Fruit fly (Drosophila melanogaster) whole organism, prepupa: ENCODE results near the gene CG4073.
A peak's percentile ranks its signal among the peaks of the same experiment; 100 is the strongest.

Source experiments
- Blimp-1 ChIP-seq: fragments of 200-800 bp; sonication (Bioruptor generic); optimal IDR thresholded peaks from 3 replicates; lab custom pipeline; 2017; ENCODE audit warnings: missing biosample characterization, missing genetic modification characterization, mild to moderate bottlenecking, moderate library complexity, missing genetic modification reagents
- CG10631 ChIP-seq: fragments of 200-800 bp; sonication (Bioruptor generic); optimal IDR thresholded peaks from 2 replicates; lab custom pipeline; 2016; ENCODE audit warnings: missing biosample characterization, missing genetic modification characterization
- CG10669 ChIP-seq: fragments of 200-800 bp; sonication (Bioruptor generic); optimal IDR thresholded peaks from 3 replicates; lab custom pipeline; 2018; ENCODE audit warnings: missing biosample characterization, mild to moderate bottlenecking, missing genetic modification characterization, moderate library complexity
- CG11902 ChIP-seq: fragments of 200-800 bp; sonication (Bioruptor generic); optimal IDR thresholded peaks from 3 replicates; lab custom pipeline; 2016; ENCODE audit warnings: missing biosample characterization, missing genetic modification characterization
- CG15336 ChIP-seq: fragments of 200-800 bp; sonication (Bioruptor generic); IDR thresholded peaks from 2 replicates; pipeline ENCODE4 v1.3.6; 2022; ENCODE audit warnings: missing biosample characterization, missing genetic modification characterization
- CG1621 ChIP-seq: fragments of 200-800 bp; sonication (Bioruptor generic); optimal IDR thresholded peaks from 3 replicates; lab custom pipeline; 2018; ENCODE audit warnings: missing biosample characterization, mild to moderate bottlenecking, missing genetic modification characterization
- CG16779 ChIP-seq: fragments of 200-800 bp; sonication (Bioruptor generic); optimal IDR thresholded peaks from 3 replicates; lab custom pipeline; 2017; ENCODE audit warnings: missing biosample characterization, mild to moderate bottlenecking, missing genetic modification characterization
- CG31627 ChIP-seq: fragments of 200-800 bp; sonication (Bioruptor generic); optimal IDR thresholded peaks from 3 replicates; lab custom pipeline; 2016; ENCODE audit warnings: missing biosample characterization, missing genetic modification characterization
- CG34406 ChIP-seq: fragments of 200-800 bp; sonication (Bioruptor generic); optimal IDR thresholded peaks from 3 replicates; lab custom pipeline; 2016; ENCODE audit warnings: missing biosample characterization, missing genetic modification characterization
- CG3919 ChIP-seq: fragments of 200-800 bp; sonication (Bioruptor generic); optimal IDR thresholded peaks from 3 replicates; lab custom pipeline; 2016; ENCODE audit warnings: missing biosample characterization, missing genetic modification characterization
- CG4318 ChIP-seq: fragments of 200-800 bp; sonication (Bioruptor generic); optimal IDR thresholded peaks from 3 replicates; lab custom pipeline; 2017; ENCODE audit warnings: missing biosample characterization, mild to moderate bottlenecking, missing genetic modification characterization
- CG6163 ChIP-seq: fragments of 200-800 bp; sonication (Bioruptor generic); IDR thresholded peaks from 3 replicates; pipeline ENCODE4 v1.3.6; 2022; ENCODE audit warnings: missing biosample characterization, missing genetic modification characterization
- CG6276 ChIP-seq: fragments of 200-800 bp; sonication (Bioruptor generic); optimal IDR thresholded peaks from 2 replicates; lab custom pipeline; 2017; ENCODE audit warnings: missing biosample characterization, mild to moderate bottlenecking, missing genetic modification characterization
- CG6808 ChIP-seq: fragments of 200-800 bp; sonication (Bioruptor generic); optimal IDR thresholded peaks from 3 replicates; lab custom pipeline; 2017; ENCODE audit warnings: missing biosample characterization, missing genetic modification characterization, mild to moderate bottlenecking, moderate library complexity, missing genetic modification reagents
- CG6854 ChIP-seq: fragments of 200-800 bp; sonication (Bioruptor generic); optimal IDR thresholded peaks from 2 replicates; lab custom pipeline; 2017; ENCODE audit warnings: missing biosample characterization, mild to moderate bottlenecking, missing genetic modification characterization
- CG7368 ChIP-seq: fragments of 200-800 bp; sonication (Bioruptor generic); optimal IDR thresholded peaks from 3 replicates; lab custom pipeline; 2016; ENCODE audit warnings: missing biosample characterization, missing genetic modification characterization
- CG8119 ChIP-seq: fragments of 200-800 bp; sonication (Bioruptor generic); IDR thresholded peaks from 3 replicates; pipeline ENCODE4 v1.3.6; 2022; ENCODE audit warnings: missing biosample characterization, missing genetic modification characterization
- CG8319 ChIP-seq: fragments of 200-800 bp; sonication (Bioruptor generic); optimal IDR thresholded peaks from 3 replicates; lab custom pipeline; 2016; ENCODE audit warnings: missing biosample characterization, missing genetic modification characterization
- CG8632 ChIP-seq: fragments of 200-800 bp; sonication (Bioruptor generic); optimal IDR thresholded peaks from 3 replicates; lab custom pipeline; 2016; ENCODE audit warnings: missing biosample characterization, missing genetic modification characterization
- CG9139 ChIP-seq: fragments of 200-800 bp; sonication (Bioruptor generic); optimal IDR thresholded peaks from 3 replicates; lab custom pipeline; 2017; ENCODE audit warnings: missing biosample characterization, mild to moderate bottlenecking, missing genetic modification characterization
- Eip78C ChIP-seq: fragments of 200-800 bp; sonication (Bioruptor generic); peaks from one replicate; lab custom pipeline; 2016; ENCODE audit warnings: missing biosample characterization, missing genetic modification characterization
- Eip93F ChIP-seq: fragments of 200-800 bp; sonication (Bioruptor generic); optimal IDR thresholded peaks from 2 replicates; lab custom pipeline; 2016; ENCODE audit warnings: missing biosample characterization, mild to moderate bottlenecking, missing genetic modification characterization
- Ets21C ChIP-seq: fragments of 200-800 bp; sonication (Bioruptor generic); optimal IDR thresholded peaks from 3 replicates; lab custom pipeline; 2016; ENCODE audit warnings: missing biosample characterization, missing genetic modification characterization
- Ets96B ChIP-seq: fragments of 200-800 bp; optimal IDR thresholded peaks from 2 replicates; lab custom pipeline; 2019; ENCODE audit warnings: missing biosample characterization, mild to moderate bottlenecking, missing genetic modification characterization, moderate library complexity
- Gug ChIP-seq: fragments of 200-800 bp; sonication (Bioruptor generic); IDR thresholded peaks from 2 replicates; pipeline ENCODE4 v1.3.6; 2022; ENCODE audit warnings: missing biosample characterization, missing genetic modification characterization
- Hr38 ChIP-seq: sonication (Bioruptor generic); optimal IDR thresholded peaks from 2 replicates; lab custom pipeline; 2016; ENCODE audit warnings: missing biosample characterization, missing genetic modification characterization
- Hr4 ChIP-seq: fragments of 200-800 bp; sonication (Bioruptor generic); optimal IDR thresholded peaks from 3 replicates; lab custom pipeline; 2016; ENCODE audit warnings: missing biosample characterization, missing genetic modification characterization
- Lpt ChIP-seq: fragments of 200-800 bp; sonication (Bioruptor generic); optimal IDR thresholded peaks from 3 replicates; lab custom pipeline; 2016; ENCODE audit warnings: missing biosample characterization, missing genetic modification characterization
- Met ChIP-seq: fragments of 200-800 bp; sonication (Bioruptor generic); optimal IDR thresholded peaks from 3 replicates; lab custom pipeline; 2016; ENCODE audit warnings: missing biosample characterization, missing genetic modification characterization
- Smox ChIP-seq: fragments of 200-800 bp; sonication (Bioruptor generic); optimal IDR thresholded peaks from 3 replicates; lab custom pipeline; 2016; ENCODE audit warnings: missing biosample characterization, missing genetic modification characterization
- Sox102F ChIP-seq: fragments of 200-800 bp; sonication (Bioruptor generic); optimal IDR thresholded peaks from 2 replicates; lab custom pipeline; 2016; ENCODE audit warnings: missing biosample characterization, mild to moderate bottlenecking, missing genetic modification characterization
- Sox15 ChIP-seq: fragments of 200-800 bp; sonication (Bioruptor generic); optimal IDR thresholded peaks from 3 replicates; lab custom pipeline; 2016; ENCODE audit warnings: missing biosample characterization, missing genetic modification characterization
- achi ChIP-seq: fragments of 200-800 bp; sonication (Bioruptor generic); optimal IDR thresholded peaks from 3 replicates; lab custom pipeline; 2016; ENCODE audit warnings: missing biosample characterization, missing genetic modification characterization
- acj6 ChIP-seq: fragments of 200-800 bp; sonication (Bioruptor generic); optimal IDR thresholded peaks from 3 replicates; lab custom pipeline; 2016; ENCODE audit warnings: missing biosample characterization, missing genetic modification characterization
- cyc ChIP-seq: fragments of 200-800 bp; sonication (Bioruptor generic); optimal IDR thresholded peaks from 3 replicates; lab custom pipeline; 2016; ENCODE audit warnings: missing biosample characterization, missing genetic modification characterization
- dac ChIP-seq: fragments of 200-800 bp; sonication (Bioruptor generic); optimal IDR thresholded peaks from 2 replicates; lab custom pipeline; 2017; ENCODE audit warnings: missing biosample characterization, mild to moderate bottlenecking, missing genetic modification characterization
- eg ChIP-seq: fragments of 200-800 bp; sonication (Bioruptor generic); IDR thresholded peaks from 3 replicates; pipeline ENCODE4 v1.3.6; 2022; ENCODE audit warnings: missing biosample characterization, missing genetic modification characterization
- fd59A ChIP-seq: fragments of 200-800 bp; sonication (Bioruptor generic); optimal IDR thresholded peaks from 2 replicates; lab custom pipeline; 2017; ENCODE audit warnings: missing biosample characterization, mild to moderate bottlenecking, missing genetic modification characterization, missing genetic modification reagents
- fd85E ChIP-seq: fragments of 200-800 bp; sonication (Bioruptor generic); optimal IDR thresholded peaks from 3 replicates; lab custom pipeline; 2016; ENCODE audit warnings: missing biosample characterization, missing genetic modification characterization
- fkh ChIP-seq: fragments of 200-800 bp; sonication (Bioruptor generic); optimal IDR thresholded peaks from 3 replicates; lab custom pipeline; 2017; ENCODE audit warnings: missing biosample characterization, mild to moderate bottlenecking, missing genetic modification characterization, moderate library complexity
- lz ChIP-seq: fragments of 200-800 bp; sonication (Bioruptor generic); optimal IDR thresholded peaks from 3 replicates; lab custom pipeline; 2016; ENCODE audit warnings: missing biosample characterization, missing genetic modification characterization
- net ChIP-seq: fragments of 200-800 bp; sonication (Bioruptor generic); optimal IDR thresholded peaks from 3 replicates; lab custom pipeline; 2016; ENCODE audit warnings: missing biosample characterization, missing genetic modification characterization
- salr ChIP-seq, 2 experiments: fragments of 200-800 bp; sonication (Bioruptor generic); optimal IDR thresholded peaks; 3 replicates each; lab custom pipeline; 2016 to 2018; ENCODE audit warnings: missing biosample characterization in 2 of 2, missing genetic modification characterization in 2 of 2, mild to moderate bottlenecking in 1 of 2
- spab ChIP-seq: fragments of 200-800 bp; sonication (Bioruptor generic); optimal IDR thresholded peaks from 2 replicates; lab custom pipeline; 2017; ENCODE audit warnings: missing biosample characterization, mild to moderate bottlenecking, missing genetic modification characterization, missing genetic modification reagents
- ss ChIP-seq, 2 experiments: fragments of 200-800 bp; sonication (Bioruptor generic); optimal IDR thresholded peaks; 2 replicates in 1 of 2; 3 replicates in 1 of 2; lab custom pipeline; 2017 to 2018; ENCODE audit warnings: mild to moderate bottlenecking in 2 of 2, missing biosample characterization in 2 of 2, missing genetic modification characterization in 2 of 2, moderate library complexity in 1 of 2
- svp ChIP-seq: fragments of 200-800 bp; sonication (Bioruptor generic); peaks from one replicate; lab custom pipeline; 2016; ENCODE audit warnings: missing biosample characterization, missing genetic modification characterization
- topi ChIP-seq: fragments of 200-800 bp; sonication (Bioruptor generic); optimal IDR thresholded peaks from 3 replicates; lab custom pipeline; 2016; ENCODE audit warnings: missing biosample characterization, missing genetic modification characterization
- vri ChIP-seq: fragments of 200-800 bp; sonication (Bioruptor generic); optimal IDR thresholded peaks from 3 replicates; lab custom pipeline; 2016; ENCODE audit warnings: missing biosample characterization, mild to moderate bottlenecking, missing genetic modification characterization

Gene CG4073

DNA sequence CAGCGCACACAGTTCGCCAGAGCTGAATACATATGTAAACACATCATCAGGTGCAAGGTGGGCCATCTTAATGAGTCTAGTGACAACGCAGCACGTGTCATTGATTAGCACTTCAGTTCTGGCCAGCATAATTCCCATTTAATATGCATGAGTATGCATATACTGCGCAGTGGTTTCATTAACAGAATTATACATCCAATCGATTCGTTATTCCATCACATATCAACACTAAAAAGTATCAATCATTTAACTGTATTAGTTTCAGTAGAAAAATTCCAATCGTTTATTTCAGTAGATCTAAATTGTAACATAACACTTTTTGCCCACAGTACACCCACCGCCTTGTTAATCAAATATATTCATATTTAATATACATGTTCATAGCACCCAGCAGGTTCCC, at the start of gene CG4073:
CG4073 (plus strand) TSS at position 301 of the 400 bp plus-strand sequence.
- TF ChIP-seq svp (GFP tag; lab: Kevin White, UChicago) (no peak), CG8319 (GFP tag; lab: Kevin White, UChicago) (no peak), CG34406 (no peak), Hr4 (GFP tag; lab: Kevin White, UChicago) (no peak), CG6276 (GFP tag; lab: Kevin White, UChicago) (no peak), CG31627 (no peak), cyc (GFP tag; lab: Kevin White, UChicago) (no peak), CG1621 (tag; lab: Kevin White, UChicago) (no peak), CG7368 (GFP tag; lab: Kevin White, UChicago) (no peak), Hr38 (GFP tag; lab: Kevin White, UChicago) (no peak), CG4318 (GFP tag; lab: Kevin White, UChicago) (no peak), fd85E (GFP tag; lab: Kevin White, UChicago) (no peak), Eip78C (GFP tag; lab: Kevin White, UChicago) (no peak), fd59A (no peak), CG10631 (GFP tag; lab: Kevin White, UChicago) (no peak), CG8632 (GFP tag; lab: Kevin White, UChicago) (no peak)

DNA sequence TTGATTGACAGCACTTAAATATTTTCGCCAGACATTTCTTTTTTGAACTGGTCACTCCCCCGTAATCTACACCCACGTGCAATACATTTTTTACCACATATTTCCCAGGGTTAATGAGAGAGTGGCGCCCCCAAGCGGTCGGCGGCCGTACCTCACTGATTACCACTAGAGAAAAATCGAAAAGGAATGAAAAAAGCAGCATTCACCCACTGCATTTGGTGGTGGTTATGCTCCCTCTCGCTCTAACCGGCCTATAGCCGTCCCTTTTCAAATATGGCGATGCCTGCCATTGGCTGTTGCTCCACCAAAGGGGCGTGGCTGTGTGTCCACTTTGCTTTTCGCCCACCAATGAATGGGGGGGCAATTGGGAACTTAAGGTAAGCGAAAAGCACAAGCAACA, 49.7 kb upstream of the CG4073 start:
- TF ChIP-seq Gug (GFP tag; lab: Robert Waterston, UW) = peak; percentile 55
- peak; percentile 48 for TF ChIP-seq Ets96B (tag; lab: Kevin White, UChicago)
- peak; percentile 38 to 66 for TF ChIP-seq ss (GFP tag; optimal IDR thresholded peaks at IDR 0.05; lab: Kevin White, UChicago)
- peak; percentile 55; the same call in 1 of the 3 replicates for TF ChIP-seq CG8119 (GFP tag; lab: Robert Waterston, UW)
- TF ChIP-seq CG8319 (GFP tag; lab: Kevin White, UChicago) = peak; percentile 23
- peak; percentile 34 for TF ChIP-seq CG34406
- peak; percentile 33 for TF ChIP-seq acj6 (GFP tag; lab: Kevin White, UChicago)
- peak; percentile 42 for TF ChIP-seq CG7368 (GFP tag; lab: Kevin White, UChicago)
- TF ChIP-seq eg (GFP tag; lab: Robert Waterston, UW) = peak; percentile 77
- peak; percentile 47 for TF ChIP-seq CG9139 (GFP tag; lab: Kevin White, UChicago)
- TF ChIP-seq CG1621 (tag; lab: Kevin White, UChicago) = peak; percentile 64
- TF ChIP-seq achi (GFP tag; lab: Kevin White, UChicago) = no peak
- TF ChIP-seq Ets21C (GFP tag; lab: Kevin White, UChicago) = no peak
- TF ChIP-seq Eip93F (GFP tag; lab: Kevin White, UChicago) = no peak
- TF ChIP-seq fkh (GFP tag; lab: Kevin White, UChicago) = peak; percentile 13
- peak; percentile 51 for TF ChIP-seq net (GFP tag; lab: Kevin White, UChicago)
- TF ChIP-seq CG6276 (GFP tag; lab: Kevin White, UChicago) = peak; percentile 41
- peak; percentile 4 for TF ChIP-seq topi (GFP tag; lab: Kevin White, UChicago)
- TF ChIP-seq Sox102F = no peak
- TF ChIP-seq Hr4 (GFP tag; lab: Kevin White, UChicago) = peak; percentile 42
- peak; percentile 63 for TF ChIP-seq dac (GFP tag; lab: Kevin White, UChicago)
- no peak for TF ChIP-seq Blimp-1 (GFP tag; lab: Kevin White, UChicago)
- TF ChIP-seq Lpt (GFP tag; lab: Kevin White, UChicago) = peak; percentile 30
- TF ChIP-seq lz (GFP tag; lab: Kevin White, UChicago) = no peak
- no peak for TF ChIP-seq Smox (GFP tag; lab: Kevin White, UChicago)
- TF ChIP-seq CG4318 (GFP tag; lab: Kevin White, UChicago) = no peak
- TF ChIP-seq Eip78C (GFP tag; lab: Kevin White, UChicago) = peak; percentile 83
- TF ChIP-seq CG11902 = no peak
- peak; percentile 19 to 28 for TF ChIP-seq salr (GFP tag; optimal IDR thresholded peaks at IDR 0.05; lab: Kevin White, UChicago)
- peak; percentile 40 for TF ChIP-seq fd59A
- no peak for TF ChIP-seq vri (GFP tag; lab: Kevin White, UChicago)
- peak; percentile 38; the same call in 1 of the 2 replicates for TF ChIP-seq CG15336 (GFP tag; lab: Robert Waterston, UW)
- TF ChIP-seq spab (GFP tag; lab: Kevin White, UChicago) = peak; percentile 52
- TF ChIP-seq CG16779 (tag; lab: Kevin White, UChicago) = peak; percentile 10
- peak; percentile 84 for TF ChIP-seq CG6163 (GFP tag; lab: Robert Waterston, UW)
- no peak for TF ChIP-seq fd85E (GFP tag; lab: Kevin White, UChicago)
- TF ChIP-seq CG6854 = peak; percentile 13
- no peak for TF ChIP-seq CG31627
- no peak for TF ChIP-seq CG8632 (GFP tag; lab: Kevin White, UChicago)
- peak; percentile 73 for TF ChIP-seq CG3919
- TF ChIP-seq CG10631 (GFP tag; lab: Kevin White, UChicago) = no peak
- TF ChIP-seq CG6808 (GFP tag; lab: Kevin White, UChicago) = peak; percentile 60
- TF ChIP-seq Sox15 (GFP tag; lab: Kevin White, UChicago) = no peak
- TF ChIP-seq CG10669 (GFP tag; lab: Kevin White, UChicago) = peak; percentile 54
- peak; percentile 52 for TF ChIP-seq Met (GFP tag; lab: Kevin White, UChicago)
